Worm (Caenorhabditis elegans) whole organism, L4 larva: ENCODE data around the gene asp-17.

Source experiments
- F10B5.3 ChIP-seq: sonication (generic microtip); optimal IDR thresholded peaks from 2 replicates; lab custom pipeline; 2016; ENCODE audit warnings: mild to moderate bottlenecking, missing genetic modification characterization, missing compliant biosample characterization
- F26F4.8 ChIP-seq: fragments of 200-800 bp; sonication (Bioruptor generic); conservative IDR thresholded peaks from 2 replicates; pipeline ENCODE4 v1.3.6; 2022; ENCODE audit warnings: missing genetic modification characterization, missing compliant biosample characterization
- F44E2.7 ChIP-seq: fragments of 200-800 bp; sonication (Bioruptor generic); IDR thresholded peaks from 2 replicates; pipeline ENCODE4 v2.1.2; 2022; ENCODE audit warnings: missing genetic modification characterization, missing compliant biosample characterization
- Y105C5A.15 ChIP-seq: fragments of 200-800 bp; sonication (Bioruptor generic); IDR thresholded peaks from 2 replicates; pipeline ENCODE4 v1.3.6; 2022; ENCODE audit warnings: missing genetic modification characterization, missing compliant biosample characterization
- Y48G9A.11 ChIP-seq: fragments of 200-800 bp; sonication (Bioruptor generic); IDR thresholded peaks from 2 replicates; pipeline ENCODE4 v1.3.6; 2022; ENCODE audit warnings: missing genetic modification reagents, missing genetic modification characterization, missing compliant biosample characterization
- ZK546.5 ChIP-seq, 2 experiments: sonication (generic microtip); optimal IDR thresholded peaks; 2 replicates each; lab custom pipeline; 2017; ENCODE audit warnings: missing biosample characterization in 2 of 2, missing genetic modification characterization in 2 of 2
- aha-1 ChIP-seq: fragments of 150-350 bp; peaks from one replicate; lab custom pipeline; 2014; ENCODE audit warnings: missing biosample characterization, missing genetic modification characterization
- aly-2 ChIP-seq: sonication (generic microtip); optimal IDR thresholded peaks from 2 replicates; lab custom pipeline; 2018; ENCODE audit warnings: missing biosample characterization, missing genetic modification characterization
- arid-1 ChIP-seq: fragments of 200-800 bp; sonication (Bioruptor generic); conservative IDR thresholded peaks from 2 replicates; pipeline ENCODE4 v1.3.6; 2022; ENCODE audit warnings: missing genetic modification reagents, missing genetic modification characterization, missing compliant biosample characterization
- ceh-28 ChIP-seq: fragments of 150-350 bp; optimal IDR thresholded peaks from 2 replicates; lab custom pipeline; 2014; ENCODE audit warnings: missing biosample characterization, missing genetic modification reagents, missing genetic modification characterization
- ceh-32 ChIP-seq: sonication (generic microtip); optimal IDR thresholded peaks from 2 replicates; lab custom pipeline; 2016; ENCODE audit warnings: mild to moderate bottlenecking, missing genetic modification characterization, missing compliant biosample characterization; ENCODE audit not compliant: poor library complexity
- daf-19 ChIP-seq: fragments of 200-800 bp; sonication (Bioruptor generic); conservative IDR thresholded peaks from 2 replicates; pipeline ENCODE4 v1.3.6; 2022; ENCODE audit warnings: missing genetic modification characterization, missing compliant biosample characterization
- dpl-1 ChIP-seq: fragments of 150-350 bp; optimal IDR thresholded peaks from 2 replicates; lab custom pipeline; 2014; ENCODE audit warnings: missing biosample characterization, missing genetic modification reagents, missing genetic modification characterization
- hlh-30 ChIP-seq: sonication (generic microtip); optimal IDR thresholded peaks from 2 replicates; lab custom pipeline; 2017; ENCODE audit warnings: antibody characterized with exemption, mild to moderate bottlenecking, missing genetic modification characterization, missing compliant biosample characterization; ENCODE audit not compliant: insufficient read depth
- lim-7 ChIP-seq: fragments of 200-800 bp; sonication (Bioruptor generic); IDR thresholded peaks from 2 replicates; pipeline ENCODE4 v1.3.6; 2022; ENCODE audit warnings: missing genetic modification characterization, missing compliant biosample characterization
- lin-1 ChIP-seq: fragments of 200-800 bp; sonication (Bioruptor generic); IDR thresholded peaks from 2 replicates; pipeline ENCODE4 v1.3.6; 2022; ENCODE audit warnings: missing genetic modification reagents, missing genetic modification characterization, missing compliant biosample characterization
- lin-13 ChIP-seq: fragments of 150-350 bp; optimal IDR thresholded peaks from 2 replicates; lab custom pipeline; 2014; ENCODE audit warnings: missing biosample characterization, missing genetic modification reagents, missing genetic modification characterization
- mes-2 ChIP-seq: sonication (generic microtip); optimal IDR thresholded peaks from 2 replicates; lab custom pipeline; 2016; ENCODE audit warnings: missing genotype, mild to moderate bottlenecking, missing genetic modification characterization, missing compliant biosample characterization; ENCODE audit not compliant: poor library complexity, severe bottlenecking
- nhr-111 ChIP-seq: fragments of 200-800 bp; sonication (Bioruptor generic); optimal IDR thresholded peaks from 2 replicates; lab custom pipeline; 2018; ENCODE audit warnings: mild to moderate bottlenecking, missing genetic modification characterization, missing compliant biosample characterization
- nhr-41 ChIP-seq: fragments of 200-800 bp; sonication (Bioruptor generic); IDR thresholded peaks from 2 replicates; pipeline ENCODE4 v1.3.6; 2022; ENCODE audit warnings: missing genetic modification reagents, missing genetic modification characterization, missing compliant biosample characterization
- nhr-77 ChIP-seq: fragments of 150-350 bp; optimal IDR thresholded peaks from 2 replicates; lab custom pipeline; 2014; ENCODE audit warnings: missing biosample characterization, missing genetic modification characterization
- pha-4 ChIP-seq, 2 experiments: fragments of 150-350 bp in 1 of 2; fragments of 200-800 bp in 1 of 2; sonication (Bioruptor generic) in 1 of 2; IDR thresholded peaks in 1 of 2; optimal IDR thresholded peaks in 1 of 2; 2 replicates each; pipeline versions ENCODE4 v1.3.6 to Lab custom; 2014 to 2022; ENCODE audit warnings: missing genetic modification characterization in 2 of 2, missing genetic modification reagents in 2 of 2, missing biosample characterization in 1 of 2, missing compliant biosample characterization in 1 of 2
- rbr-2 ChIP-seq: sonication (generic microtip); optimal IDR thresholded peaks from 2 replicates; lab custom pipeline; 2016; ENCODE audit warnings: missing genotype, missing genetic modification characterization, missing compliant biosample characterization
- sdz-12 ChIP-seq: fragments of 200-800 bp; sonication (Bioruptor generic); optimal IDR thresholded peaks from 2 replicates; lab custom pipeline; 2018; ENCODE audit warnings: mild to moderate bottlenecking, missing genetic modification characterization, missing compliant biosample characterization
- set-16 ChIP-seq: fragments of 200-800 bp; sonication (Bioruptor generic); IDR thresholded peaks from 2 replicates; pipeline ENCODE4 v1.3.6; 2022; ENCODE audit warnings: missing genetic modification reagents, missing genetic modification characterization, missing compliant biosample characterization
- snpc-1.2 ChIP-seq: fragments of 200-800 bp; sonication (Bioruptor generic); IDR thresholded peaks from 2 replicates; pipeline ENCODE4 v1.3.6; 2022; ENCODE audit warnings: missing genetic modification reagents, missing genetic modification characterization, missing compliant biosample characterization
- spr-1 ChIP-seq: sonication (generic microtip); optimal IDR thresholded peaks from 2 replicates; lab custom pipeline; 2016; ENCODE audit warnings: mild to moderate bottlenecking, missing genetic modification characterization, missing compliant biosample characterization
- tra-1 ChIP-seq: fragments of 200-800 bp; sonication (Bioruptor generic); IDR thresholded peaks from 2 replicates; pipeline ENCODE4 v1.3.6; 2022; ENCODE audit warnings: missing genetic modification reagents, missing genetic modification characterization, missing compliant biosample characterization
- unc-130 ChIP-seq: sonication (generic microtip); optimal IDR thresholded peaks from 2 replicates; lab custom pipeline; 2016; ENCODE audit warnings: missing genetic modification reagents, missing genetic modification characterization, missing compliant biosample characterization
- unc-39 ChIP-seq: sonication (generic microtip); optimal IDR thresholded peaks from 2 replicates; lab custom pipeline; 2017; ENCODE audit warnings: missing biosample characterization, missing genetic modification characterization
- unc-62 ChIP-seq, 3 experiments: fragments of 150-350 bp in 1 of 3; sonication (generic microtip); optimal IDR thresholded peaks in 2 of 3; peaks in 1 of 3; 1 replicate in 1 of 3; 2 replicates in 2 of 3; lab custom pipeline; 2014 to 2017; ENCODE audit warnings: missing biosample characterization in 3 of 3, missing genetic modification characterization in 3 of 3, missing genetic modification reagents in 3 of 3, missing genotype in 1 of 3
- vab-7 ChIP-seq: fragments of 200-800 bp; sonication (Bioruptor generic); IDR thresholded peaks from 2 replicates; pipeline ENCODE4 v1.3.6; 2022; ENCODE audit warnings: missing genetic modification reagents, missing genetic modification characterization, missing compliant biosample characterization
- zfp-2 ChIP-seq: sonication (generic microtip); optimal IDR thresholded peaks from 2 replicates; lab custom pipeline; 2016; ENCODE audit warnings: mild to moderate bottlenecking, missing genetic modification characterization, missing compliant biosample characterization
- zfp-3 ChIP-seq: fragments of 200-800 bp; sonication (Bioruptor generic); conservative IDR thresholded peaks from 2 replicates; pipeline ENCODE4 v1.3.6; 2022; ENCODE audit warnings: missing genetic modification reagents, missing genetic modification characterization, missing compliant biosample characterization

Gene asp-17

DNA sequence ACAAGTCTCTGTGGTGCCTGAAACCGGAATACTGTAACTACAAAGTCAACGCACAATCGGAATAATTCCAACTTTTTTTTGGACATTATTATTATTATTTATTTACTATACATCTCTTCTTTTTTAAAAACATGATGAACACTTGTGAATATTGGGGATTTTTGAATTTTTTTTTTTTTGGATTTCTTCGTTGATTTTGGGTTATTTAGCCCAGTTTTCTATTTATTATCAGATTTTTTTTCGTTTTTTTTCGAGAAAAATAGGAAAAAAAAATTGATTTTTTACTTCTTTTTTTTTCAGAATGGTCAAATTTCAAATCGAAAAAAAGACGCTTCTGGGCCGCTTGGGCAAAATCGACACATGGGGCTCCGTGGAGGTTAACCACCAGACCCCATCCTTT lies 39.1 kb downstream of the asp-17 start, which contains the start of gene tgt-2:
tgt-2 (plus strand) TSS at position 301 of the 400 bp plus-strand sequence.
- TF ChIP-seq zfp-3 (no peak), Y48G9A.11 (GFP tag; lab: Robert Waterston, UW) (no peak), zfp-2 (tag; lab: Kevin White, UChicago) (no peak), ceh-32 (no peak), unc-39 (tag; lab: Kevin White, UChicago) (no peak), hlh-30 (tag; lab: Kevin White, UChicago) (no peak), lin-1 (GFP tag; lab: Robert Waterston, UW) (no peak), lin-13 (GFP tag; lab: Kevin White, UChicago) (no peak), pha-4 (GFP tag; IDR thresholded peaks at IDR 0.05; lab: Robert Waterston, UW) (no peak), pha-4 (tag; optimal IDR thresholded peaks at IDR 0.05; lab: Kevin White, UChicago) (no peak), set-16 (GFP tag; lab: Robert Waterston, UW) (no peak), tra-1 (no peak), aly-2 (no peak), nhr-41 (GFP tag; lab: Robert Waterston, UW) (no peak), F44E2.7 (GFP tag; lab: Robert Waterston, UW) (no peak), nhr-111 (GFP tag; lab: Kevin White, UChicago) (no peak)

DNA sequence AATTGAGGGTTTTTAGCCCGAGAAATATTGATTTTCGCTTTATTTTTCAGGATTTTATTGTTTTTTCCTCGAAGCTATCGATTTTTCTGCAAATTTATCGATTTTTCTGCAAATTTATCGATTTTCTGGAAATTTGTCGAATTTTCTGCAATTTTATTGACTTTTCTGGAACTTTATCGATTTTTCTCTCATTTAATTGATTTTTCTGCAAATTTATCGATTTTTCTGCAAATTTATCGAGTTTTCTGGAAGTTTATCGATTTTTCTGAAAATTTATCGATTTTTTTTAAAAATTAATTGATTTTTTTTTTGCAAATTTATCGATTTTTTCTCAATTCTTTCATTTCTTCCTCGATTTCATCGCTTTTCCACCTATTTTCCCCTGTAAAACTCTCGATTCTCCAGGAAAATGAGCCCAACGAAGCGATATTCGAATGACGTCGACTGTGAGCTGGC lies 43.6 kb downstream of the asp-17 start, which contains the start of gene gtf-2F2:
gtf-2F2 (plus strand) TSS at position 406 of the 456 bp plus-strand sequence.
- TF ChIP-seq ceh-28 = peak; percentile 91
- TF ChIP-seq sdz-12 = no peak
- TF ChIP-seq ZK546.5 (tag; optimal IDR thresholded peaks at IDR 0.05; lab: Kevin White, UChicago) = no peak
- TF ChIP-seq aha-1 (tag; lab: Kevin White, UChicago) = peak; percentile 79
- no peak for TF ChIP-seq dpl-1 (GFP tag; lab: Kevin White, UChicago)
- TF ChIP-seq lim-7 (GFP tag; lab: Robert Waterston, UW) = no peak
- no peak for TF ChIP-seq tra-1
- TF ChIP-seq snpc-1.2 (GFP tag; lab: Robert Waterston, UW) = no peak
- TF ChIP-seq Y105C5A.15 (GFP tag; lab: Robert Waterston, UW) = no peak

DNA sequence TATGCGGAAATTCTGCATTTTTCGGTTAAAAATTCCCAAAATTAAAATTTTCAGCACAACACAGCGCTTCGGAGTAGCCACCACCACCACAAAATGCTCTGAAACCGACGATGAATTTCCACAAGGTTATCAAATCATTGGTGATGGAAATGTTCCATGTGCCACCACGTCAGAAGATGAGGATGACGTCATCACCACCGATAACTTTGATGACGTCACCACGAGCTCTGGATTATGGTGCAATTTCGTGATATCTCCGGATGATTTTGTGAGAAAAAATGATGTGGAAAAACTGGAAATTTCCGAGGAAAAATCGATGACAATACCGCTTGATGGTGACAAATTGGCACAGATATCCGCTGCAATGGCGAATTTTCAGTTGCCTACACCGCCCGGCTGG lies 44.1 kb downstream of the asp-17 start:
- TF ChIP-seq vab-7 (GFP tag; lab: Robert Waterston, UW) (no peak), rbr-2 (tag; lab: Kevin White, UChicago) (no peak), nhr-77 (no peak), daf-19 (GFP tag; lab: Robert Waterston, UW) (no peak), unc-130 (no peak), mes-2 (tag; lab: Kevin White, UChicago) (no peak), snpc-1.2 (GFP tag; lab: Robert Waterston, UW) (no peak), F26F4.8 (no peak)

DNA sequence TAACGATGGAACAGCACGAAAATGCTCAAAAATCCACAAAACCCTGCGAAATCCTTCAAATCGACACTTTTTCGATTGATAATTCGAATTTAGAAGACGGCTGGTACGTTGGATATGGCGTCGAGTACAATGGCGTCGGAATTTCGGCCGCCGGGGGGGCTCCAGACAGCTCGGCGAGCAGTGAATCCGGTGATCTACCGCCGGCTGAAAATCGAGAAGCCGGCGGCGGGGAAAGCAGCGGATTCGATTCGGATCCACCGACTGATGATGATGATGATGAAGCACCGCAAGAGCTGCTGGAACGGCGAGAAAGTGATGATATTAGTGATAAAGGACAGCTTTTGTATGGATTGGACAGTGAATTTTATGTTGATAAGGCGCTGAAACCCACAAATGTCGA lies 46.2 kb downstream of the asp-17 start:
- peak; percentile 87 for TF ChIP-seq set-16 (GFP tag; lab: Robert Waterston, UW)
- TF ChIP-seq lin-13 (GFP tag; lab: Kevin White, UChicago) = no peak
- TF ChIP-seq unc-62 (GFP tag; optimal IDR thresholded peaks at IDR 0.05 in 1 of 2; lab: Kevin White, UChicago) = peak in 1 of 2 experiments; percentile 47
- no peak for TF ChIP-seq unc-62 (tag; optimal IDR thresholded peaks at IDR 0.05; lab: Kevin White, UChicago)
- no peak for TF ChIP-seq spr-1 (tag; lab: Kevin White, UChicago)
- TF ChIP-seq F10B5.3 (tag; lab: Kevin White, UChicago) = no peak
- TF ChIP-seq arid-1 (GFP tag; lab: Robert Waterston, UW) = no peak
